Fruit fly (Drosophila melanogaster) ovary, adult (tissue): ENCODE data around the gene CG6403.

ENCODE experiments used
- CG17801 ChIP-seq: fragments of 200-800 bp; optimal IDR thresholded peaks from 2 replicates; lab custom pipeline; 2019; ENCODE audit warnings: missing biosample characterization, mild to moderate bottlenecking, missing genetic modification characterization, moderate library complexity; ENCODE audit not compliant: partially characterized antibody

The CG6403 gene

dm6 chr3R:26736207-26736606, at the start of gene CG6403:
TSS of gene CG6403 (minus strand) at chr3R:26736307.
- no peak for TF ChIP-seq CG17801 (GFP tag; lab: Kevin White, UChicago)

- no peak for TF ChIP-seq CG17801 (GFP tag; lab: Kevin White, UChicago)
Measured at dm6 chr3R:26784108-26784507, 48.0 kb upstream of the CG6403 start, which contains the start of gene CG42789. TSS of gene CG42789 (minus strand) at chr3R:26784208.

dm6 chr3R:26761695-26762094, 25.6 kb upstream of the CG6403 start:
- no peak for TF ChIP-seq CG17801 (GFP tag; lab: Kevin White, UChicago)

dm6 chr3R:26737310-26737709, 1.2 kb upstream of the CG6403 start, which contains the start of gene CG14247:
TSS of gene CG14247 (plus strand) at chr3R:26737610.
- no peak for TF ChIP-seq CG17801 (GFP tag; lab: Kevin White, UChicago)

- TF ChIP-seq CG17801 (GFP tag; lab: Kevin White, UChicago) = no peak
Measured at dm6 chr3R:26728427-26728826, 7.7 kb downstream of the CG6403 start, which contains the start of gene CG14245. TSS of gene CG14245 (plus strand) at chr3R:26728727.

- TF ChIP-seq CG17801 (GFP tag; lab: Kevin White, UChicago) = no peak
Measured at dm6 chr3R:26727014-26727413, 9.1 kb downstream of the CG6403 start, which contains the start of gene CG14246. TSS of gene CG14246 (plus strand) at chr3R:26727314.

- TF ChIP-seq CG17801 (GFP tag; lab: Kevin White, UChicago) = no peak
Measured at dm6 chr3R:26725833-26726232, 10.3 kb downstream of the CG6403 start, which contains the start of gene CG14244. TSS of gene CG14244 (plus strand) at chr3R:26726133.

dm6 chr3R:26724977-26725612, 11.0 kb downstream of the CG6403 start, which contains the start of gene CG6420:
TSS of gene CG6420 (minus strand) at chr3R:26725216.
- TF ChIP-seq CG17801 (GFP tag; lab: Kevin White, UChicago) = no peak

- TF ChIP-seq CG17801 (GFP tag; lab: Kevin White, UChicago) = no peak
Measured at dm6 chr3R:26717864-26718263, 18.2 kb downstream of the CG6403 start, which contains the start of gene Yif1. TSS of gene Yif1 (plus strand) at chr3R:26717871.

dm6 chr3R:26717295-26717694, 18.8 kb downstream of the CG6403 start, which contains the start of gene CG6425:
TSS of gene CG6425 (minus strand) at chr3R:26717389.
- TF ChIP-seq CG17801 (GFP tag; lab: Kevin White, UChicago) = no peak

dm6 chr3R:26714109-26714576, 22.0 kb downstream of the CG6403 start, which contains the start of gene amon:
TSS of gene amon (minus strand) at chr3R:26714159.
- peak; percentile 62 for TF ChIP-seq CG17801 (GFP tag; lab: Kevin White, UChicago)

- TF ChIP-seq CG17801 (GFP tag; lab: Kevin White, UChicago) = no peak
Measured at dm6 chr3R:26704310-26704709, 31.8 kb downstream of the CG6403 start.

dm6 chr3R:26700125-26700524, 36.0 kb downstream of the CG6403 start:
- TF ChIP-seq CG17801 (GFP tag; lab: Kevin White, UChicago) = no peak

dm6 chr3R:26693490-26693889, 42.6 kb downstream of the CG6403 start, which contains the start of gene TwdlQ:
TSS of gene TwdlQ (minus strand) at chr3R:26693590.
- TF ChIP-seq CG17801 (GFP tag; lab: Kevin White, UChicago) = no peak

dm6 chr3R:26690197-26690596, 45.9 kb downstream of the CG6403 start:
- no peak for TF ChIP-seq CG17801 (GFP tag; lab: Kevin White, UChicago)
